Worm (Caenorhabditis elegans) whole organism, L4 larva: ENCODE results near the gene C24D10.4.
"Not testable (repeated sequence)": the region's sequence is repeated elsewhere in the genome, so short reads cannot be mapped to it uniquely, and the experiment has no call there.

Experiments used
- Y48G9A.11 ChIP-seq: fragments of 200-800 bp; sonication (Bioruptor generic); IDR thresholded peaks from 2 replicates; pipeline ENCODE4 v1.3.6; 2022; ENCODE audit warnings: missing genetic modification reagents, missing genetic modification characterization, missing compliant biosample characterization
- ceh-82 ChIP-seq: sonication (generic microtip); optimal IDR thresholded peaks from 2 replicates; lab custom pipeline; 2017; ENCODE audit warnings: missing biosample characterization, missing genetic modification characterization
- spr-3 ChIP-seq: fragments of 200-800 bp; sonication (Bioruptor generic); optimal IDR thresholded peaks from 2 replicates; lab custom pipeline; 2018; ENCODE audit warnings: mild to moderate bottlenecking, missing genetic modification characterization, missing compliant biosample characterization
- unc-130 ChIP-seq: sonication (generic microtip); optimal IDR thresholded peaks from 2 replicates; lab custom pipeline; 2016; ENCODE audit warnings: missing genetic modification reagents, missing genetic modification characterization, missing compliant biosample characterization

DNA sequence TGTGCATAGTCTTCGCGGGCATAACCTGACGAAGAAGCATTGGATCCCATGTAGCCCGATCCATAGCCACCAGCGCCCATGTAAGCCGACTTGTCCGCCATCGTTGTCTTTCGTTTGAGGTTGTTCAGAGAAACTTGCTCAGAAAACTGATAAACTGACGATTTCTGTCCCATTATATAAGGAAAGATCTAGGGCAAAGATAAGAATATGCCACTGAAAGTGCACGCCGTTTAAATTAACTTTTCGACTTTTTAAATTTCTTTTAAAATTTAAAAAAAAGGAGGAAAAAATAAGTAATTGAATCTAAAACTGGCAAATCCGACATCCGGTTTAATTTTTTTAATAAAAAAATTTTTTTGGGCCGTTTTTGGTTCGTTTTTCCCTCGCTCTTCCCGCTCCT, 5.3 kb downstream of the C24D10.4 start, which contains the start of gene nspd-6:
- not testable (repeated sequence) for TF ChIP-seq ceh-82 (tag; lab: Kevin White, UChicago); spr-3 (GFP tag; lab: Kevin White, UChicago); Y48G9A.11 (GFP tag; lab: Robert Waterston, UW); unc-130 (GFP tag; lab: Kevin White, UChicago)
